Fruit fly (Drosophila melanogaster): ENCODE results near the gene CG6168.
A peak's percentile ranks its signal among the peaks of the same experiment; 100 is the strongest.

Gene CG6168

dm6 chr3L:11343633-11344210 lies 22.2 kb upstream of the CG6168 start:
- TF ChIP-seq psq (optimal IDR thresholded peaks at IDR 0.05), result no peak
- TF ChIP-seq Dll (optimal IDR thresholded peaks at IDR 0.05), result no peak
- TF ChIP-seq usp (GFP tag; optimal IDR thresholded peaks at IDR 0.05), result no peak
- TF ChIP-seq EcR (GFP tag; optimal IDR thresholded peaks at IDR 0.05), result no peak
- no peak for TF ChIP-seq pan (optimal IDR thresholded peaks at IDR 0.05)
- TF ChIP-seq CG8478 (optimal IDR thresholded peaks at IDR 0.05), result no peak

- TF ChIP-seq EcR (GFP tag; optimal IDR thresholded peaks at IDR 0.05) (no peak), usp (GFP tag; optimal IDR thresholded peaks at IDR 0.05) (no peak), CG8478 (optimal IDR thresholded peaks at IDR 0.05) (no peak), psq (optimal IDR thresholded peaks at IDR 0.05) (no peak), Dll (optimal IDR thresholded peaks at IDR 0.05) (no peak), pan (optimal IDR thresholded peaks at IDR 0.05) (no peak)
These were observed 21.1 kb upstream of the CG6168 start for dm6 chr3L:11342533-11343065.

- TF ChIP-seq usp (GFP tag; optimal IDR thresholded peaks at IDR 0.05) (no peak), EcR (GFP tag; optimal IDR thresholded peaks at IDR 0.05) (no peak), Dll (optimal IDR thresholded peaks at IDR 0.05) (no peak), psq (optimal IDR thresholded peaks at IDR 0.05) (no peak), CG8478 (optimal IDR thresholded peaks at IDR 0.05) (no peak), pan (optimal IDR thresholded peaks at IDR 0.05) (no peak)
These were observed 20.4 kb upstream of the CG6168 start for dm6 chr3L:11341920-11342319.

- TF ChIP-seq usp (GFP tag; optimal IDR thresholded peaks at IDR 0.05) (no peak), pan (optimal IDR thresholded peaks at IDR 0.05) (no peak), CG8478 (optimal IDR thresholded peaks at IDR 0.05) (no peak), Dll (optimal IDR thresholded peaks at IDR 0.05) (no peak), psq (optimal IDR thresholded peaks at IDR 0.05) (no peak), EcR (GFP tag; optimal IDR thresholded peaks at IDR 0.05) (no peak)
These were observed 17.8 kb upstream of the CG6168 start for dm6 chr3L:11339276-11339675.

dm6 chr3L:11337674-11338073 lies 16.2 kb upstream of the CG6168 start:
- TF ChIP-seq usp (GFP tag; optimal IDR thresholded peaks at IDR 0.05) (no peak), Dll (optimal IDR thresholded peaks at IDR 0.05) (no peak), EcR (GFP tag; optimal IDR thresholded peaks at IDR 0.05) (no peak), pan (optimal IDR thresholded peaks at IDR 0.05) (no peak), CG8478 (optimal IDR thresholded peaks at IDR 0.05) (no peak)

dm6 chr3L:11336094-11336756 lies 14.7 kb upstream of the CG6168 start:
- TF ChIP-seq CG8478 (optimal IDR thresholded peaks at IDR 0.05), result no peak
- no peak for TF ChIP-seq Dll (optimal IDR thresholded peaks at IDR 0.05)
- TF ChIP-seq psq (optimal IDR thresholded peaks at IDR 0.05), result no peak
- no peak for TF ChIP-seq usp (GFP tag; optimal IDR thresholded peaks at IDR 0.05)

- TF ChIP-seq EcR (GFP tag; optimal IDR thresholded peaks at IDR 0.05) (no peak), Dll (optimal IDR thresholded peaks at IDR 0.05) (no peak), usp (GFP tag; optimal IDR thresholded peaks at IDR 0.05) (no peak), CG8478 (optimal IDR thresholded peaks at IDR 0.05) (no peak), pan (optimal IDR thresholded peaks at IDR 0.05) (no peak), psq (optimal IDR thresholded peaks at IDR 0.05) (no peak)
These were observed 12.5 kb upstream of the CG6168 start for dm6 chr3L:11333986-11334385.

dm6 chr3L:11329014-11329469 lies 7.5 kb upstream of the CG6168 start:
- TF ChIP-seq pan (optimal IDR thresholded peaks at IDR 0.05) (peak; percentile 91), psq (optimal IDR thresholded peaks at IDR 0.05) (no peak)

- TF ChIP-seq usp (GFP tag; optimal IDR thresholded peaks at IDR 0.05) (no peak), EcR (GFP tag; optimal IDR thresholded peaks at IDR 0.05) (peak in 1 of 2 experiments; percentile 35), CG8478 (optimal IDR thresholded peaks at IDR 0.05) (no peak), Dll (optimal IDR thresholded peaks at IDR 0.05) (no peak), pan (optimal IDR thresholded peaks at IDR 0.05) (no peak), psq (optimal IDR thresholded peaks at IDR 0.05) (no peak)
These were observed 6.6 kb upstream of the CG6168 start for dm6 chr3L:11328015-11328680.

dm6 chr3L:11325671-11326306 lies 4.3 kb upstream of the CG6168 start:
- TF ChIP-seq Dll (optimal IDR thresholded peaks at IDR 0.05), result no peak
- no peak for TF ChIP-seq psq (optimal IDR thresholded peaks at IDR 0.05)
- TF ChIP-seq EcR (GFP tag; optimal IDR thresholded peaks at IDR 0.05), result no peak
- no peak for TF ChIP-seq usp (GFP tag; optimal IDR thresholded peaks at IDR 0.05)
- no peak for TF ChIP-seq CG8478 (optimal IDR thresholded peaks at IDR 0.05)
- no peak for TF ChIP-seq pan (optimal IDR thresholded peaks at IDR 0.05)

- TF ChIP-seq CG8478 (optimal IDR thresholded peaks at IDR 0.05) (no peak), Dll (optimal IDR thresholded peaks at IDR 0.05) (no peak), psq (optimal IDR thresholded peaks at IDR 0.05) (no peak), usp (GFP tag; optimal IDR thresholded peaks at IDR 0.05) (no peak), EcR (GFP tag; optimal IDR thresholded peaks at IDR 0.05) (no peak), pan (optimal IDR thresholded peaks at IDR 0.05) (no peak)
These were observed 3.1 kb upstream of the CG6168 start for dm6 chr3L:11324549-11325015.

dm6 chr3L:11323896-11324278 lies 2.4 kb upstream of the CG6168 start:
- no peak for TF ChIP-seq psq (optimal IDR thresholded peaks at IDR 0.05)
- TF ChIP-seq pan (optimal IDR thresholded peaks at IDR 0.05), result peak; percentile 88
- TF ChIP-seq CG8478 (optimal IDR thresholded peaks at IDR 0.05), result no peak

All from whole organism.